Fruit fly (Drosophila melanogaster): ENCODE data around the gene CG11951.

DNA sequence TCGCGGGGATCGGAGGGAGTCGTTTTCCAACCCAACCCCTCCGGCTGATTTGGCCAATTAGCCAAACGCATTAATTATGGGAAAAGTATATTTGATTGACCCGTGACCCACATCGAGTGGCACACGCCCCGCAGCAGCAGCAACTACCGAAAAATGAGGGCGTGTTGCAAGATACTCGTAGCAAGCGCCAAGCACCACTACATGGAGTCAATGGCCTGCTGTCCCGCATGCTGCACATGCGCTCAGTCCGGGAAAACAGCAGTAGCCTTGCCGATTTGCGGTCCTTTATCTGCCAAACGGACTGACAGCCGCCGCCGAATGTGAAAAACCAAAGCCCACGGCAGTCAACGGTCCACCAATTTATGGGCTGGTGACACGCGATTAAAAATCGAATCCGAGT is 21.2 kb downstream of the CG11951 start:
- TF ChIP-seq Myc (optimal IDR thresholded peaks at IDR 0.05) (no peak), ttk (optimal IDR thresholded peaks at IDR 0.05) (no peak), Sin3A (optimal IDR thresholded peaks at IDR 0.05) (no peak)

Measured in Kc167 (cell line).